Worm (Caenorhabditis elegans) whole organism, mixed stage, embryonic: Measurements from ENCODE around the gene warf-1.

Experiments
- ceh-39 ChIP-seq: fragments of 150-350 bp; optimal IDR thresholded peaks from 2 replicates; lab custom pipeline; 2014; ENCODE audit warnings: missing biosample characterization, missing genetic modification characterization
- ham-2 ChIP-seq: fragments of 200-800 bp; sonication (Bioruptor generic); optimal IDR thresholded peaks from 2 replicates; lab custom pipeline; 2018; ENCODE audit warnings: mild to moderate bottlenecking, missing genetic modification characterization, missing compliant biosample characterization
- hlh-1 ChIP-seq: fragments of 150-350 bp; optimal IDR thresholded peaks from 2 replicates; lab custom pipeline; 2014; ENCODE audit warnings: missing biosample characterization, missing genetic modification reagents, missing genetic modification characterization
- nhr-12 ChIP-seq: fragments of 150-350 bp; optimal IDR thresholded peaks from 2 replicates; lab custom pipeline; 2014; ENCODE audit warnings: missing biosample characterization, missing genetic modification characterization
- nhr-237 ChIP-seq: fragments of 150-350 bp; optimal IDR thresholded peaks from 2 replicates; lab custom pipeline; 2014; ENCODE audit warnings: missing biosample characterization, missing genetic modification characterization
- nhr-28 ChIP-seq: fragments of 150-350 bp; optimal IDR thresholded peaks from 2 replicates; lab custom pipeline; 2014; ENCODE audit warnings: missing biosample characterization, missing genetic modification characterization
- nhr-76 ChIP-seq: sonication (generic microtip); optimal IDR thresholded peaks from 2 replicates; lab custom pipeline; 2017; ENCODE audit warnings: missing biosample characterization, missing genetic modification characterization
- tbx-8 ChIP-seq: fragments of 200-800 bp; sonication (Bioruptor generic); optimal IDR thresholded peaks from 2 replicates; lab custom pipeline; 2018; ENCODE audit warnings: mild to moderate bottlenecking, missing genetic modification characterization, moderate library complexity, missing compliant biosample characterization
- unc-62 ChIP-seq: fragments of 150-350 bp; optimal IDR thresholded peaks from 2 replicates; lab custom pipeline; 2014; ENCODE audit warnings: missing biosample characterization, missing genetic modification reagents, missing genetic modification characterization

DNA sequence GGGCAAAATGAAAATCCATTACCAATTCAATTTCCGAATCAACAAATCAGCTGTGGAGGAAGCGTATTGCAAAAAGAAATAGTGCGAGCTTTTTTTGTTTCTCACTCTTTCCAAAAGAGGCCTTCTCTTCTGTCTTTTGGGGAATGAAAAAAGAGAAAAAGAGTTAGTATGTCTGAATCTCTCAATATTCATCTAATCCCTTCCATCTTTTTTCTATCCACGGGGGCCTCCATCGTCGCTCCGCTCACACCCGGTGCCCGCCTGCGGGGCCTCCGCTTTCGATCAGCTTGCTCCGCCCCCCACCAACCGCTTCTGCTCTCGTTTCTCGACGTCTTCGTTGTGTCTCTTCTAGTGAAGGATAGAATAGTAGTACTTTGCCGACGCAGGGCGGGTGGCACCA lies 15.3 kb upstream of the warf-1 start:
- TF ChIP-seq hlh-1 (tag; lab: Kevin White, UChicago) (no peak), nhr-28 (tag; lab: Kevin White, UChicago) (no peak), unc-62 (no peak), nhr-12 (tag; lab: Kevin White, UChicago) (no peak), ceh-39 (tag; lab: Kevin White, UChicago) (no peak), nhr-76 (tag; lab: Kevin White, UChicago) (no peak), ham-2 (no peak), tbx-8 (no peak), nhr-237 (no peak)
